Fruit fly (Drosophila melanogaster) whole organism, embryonic: ENCODE data around the gene Tre1.

Experiments
- CG10431 ChIP-seq: fragments of 200-800 bp; sonication (Bioruptor generic); optimal IDR thresholded peaks from 3 replicates; lab custom pipeline; 2018; ENCODE audit warnings: missing biosample characterization, mild to moderate bottlenecking, missing genetic modification characterization
- CG10462 ChIP-seq: fragments of 200-800 bp; sonication (Bioruptor generic); optimal IDR thresholded peaks from 2 replicates; lab custom pipeline; 2016; ENCODE audit warnings: missing biosample characterization, missing genetic modification characterization
- CG11093 ChIP-seq: fragments of 200-800 bp; sonication (Bioruptor generic); IDR thresholded peaks from 3 replicates; pipeline ENCODE4 v1.3.6; 2022; ENCODE audit warnings: missing biosample characterization, missing genetic modification characterization
- CG11560 ChIP-seq: fragments of 200-800 bp; sonication (Bioruptor generic); IDR thresholded peaks from 3 replicates; pipeline ENCODE4 v1.3.6; 2022; ENCODE audit warnings: missing biosample characterization, missing genetic modification characterization
- CG11723 ChIP-seq: fragments of 200-800 bp; sonication (Bioruptor generic); optimal IDR thresholded peaks from 2 replicates; lab custom pipeline; 2017; ENCODE audit warnings: missing biosample characterization, mild to moderate bottlenecking, missing genetic modification characterization
- CG12219 ChIP-seq: fragments of 200-800 bp; sonication (Bioruptor generic); optimal IDR thresholded peaks from 3 replicates; lab custom pipeline; 2018; ENCODE audit warnings: missing biosample characterization, mild to moderate bottlenecking, missing genetic modification characterization
- CG12299 ChIP-seq: fragments of 200-800 bp; sonication (Bioruptor generic); optimal IDR thresholded peaks from 2 replicates; lab custom pipeline; 2018; ENCODE audit warnings: missing biosample characterization, mild to moderate bottlenecking, missing genetic modification characterization
- CG12942 ChIP-seq: fragments of 200-800 bp; sonication (Bioruptor generic); optimal IDR thresholded peaks from 3 replicates; lab custom pipeline; 2016; ENCODE audit warnings: missing biosample characterization, missing genetic modification characterization
- CG15011 ChIP-seq: fragments of 200-800 bp; sonication (Bioruptor generic); optimal IDR thresholded peaks from 3 replicates; lab custom pipeline; 2018; ENCODE audit warnings: missing biosample characterization, mild to moderate bottlenecking, missing genetic modification characterization
- CG1792 ChIP-seq: fragments of 200-800 bp; sonication (Bioruptor generic); optimal IDR thresholded peaks from 2 replicates; lab custom pipeline; 2016; ENCODE audit warnings: missing biosample characterization, missing genetic modification characterization
- CG33213 ChIP-seq: fragments of 200-800 bp; sonication (Bioruptor generic); optimal IDR thresholded peaks from 3 replicates; lab custom pipeline; 2016; ENCODE audit warnings: missing biosample characterization, missing genetic modification characterization
- CG42726 ChIP-seq: fragments of 200-800 bp; sonication (Bioruptor generic); IDR thresholded peaks from 2 replicates; pipeline ENCODE4 v1.3.6; 2022; ENCODE audit warnings: missing biosample characterization, missing genetic modification characterization; ENCODE audit not compliant: partially characterized antibody
- CG4707 ChIP-seq: fragments of 200-800 bp; sonication (Bioruptor generic); optimal IDR thresholded peaks from 2 replicates; lab custom pipeline; 2018; ENCODE audit warnings: missing biosample characterization, mild to moderate bottlenecking, missing genetic modification characterization, moderate library complexity
- CG5180 ChIP-seq: fragments of 200-800 bp; sonication (Bioruptor generic); optimal IDR thresholded peaks from 3 replicates; lab custom pipeline; 2017; ENCODE audit warnings: missing biosample characterization, missing genetic modification characterization, mild to moderate bottlenecking, moderate library complexity, missing genetic modification reagents
- CG5245 ChIP-seq: fragments of 200-800 bp; sonication (Bioruptor generic); optimal IDR thresholded peaks from 3 replicates; lab custom pipeline; 2016; ENCODE audit warnings: missing biosample characterization, missing genetic modification characterization
- CG6683 ChIP-seq: fragments of 200-800 bp; sonication (Bioruptor generic); optimal IDR thresholded peaks from 2 replicates; lab custom pipeline; 2017; ENCODE audit warnings: missing biosample characterization, mild to moderate bottlenecking, missing genetic modification characterization, missing genetic modification reagents
- CG7786 ChIP-seq: fragments of 200-800 bp; sonication (Bioruptor generic); optimal IDR thresholded peaks from 2 replicates; lab custom pipeline; 2016; ENCODE audit warnings: missing biosample characterization, missing genetic modification characterization
- CG8290 ChIP-seq, 3 experiments: fragments of 200-800 bp; sonication (Bioruptor generic); optimal IDR thresholded peaks; 2 replicates each; lab custom pipeline; 2016 to 2019; ENCODE audit warnings: missing biosample characterization in 3 of 3, missing genetic modification characterization in 3 of 3, mild to moderate bottlenecking in 2 of 3, moderate library complexity in 1 of 3
- CG8924 ChIP-seq: fragments of 200-800 bp; optimal IDR thresholded peaks from 3 replicates; lab custom pipeline; 2019; ENCODE audit warnings: missing biosample characterization, mild to moderate bottlenecking, missing genetic modification characterization, moderate library complexity
- Dek ChIP-seq: fragments of 200-800 bp; sonication (Bioruptor generic); optimal IDR thresholded peaks from 3 replicates; lab custom pipeline; 2019; ENCODE audit warnings: missing biosample characterization, mild to moderate bottlenecking, missing genetic modification characterization, moderate library complexity
- Dref ChIP-seq: fragments of 200-800 bp; sonication (Bioruptor generic); IDR thresholded peaks from 2 replicates; pipeline ENCODE4 v1.3.6; 2022; ENCODE audit warnings: missing biosample characterization, missing genetic modification characterization
- Gug ChIP-seq: fragments of 200-800 bp; sonication (Bioruptor generic); IDR thresholded peaks from 4 replicates; pipeline ENCODE4 v1.3.6; 2022; ENCODE audit warnings: missing biosample characterization, missing genetic modification characterization
- Hey ChIP-seq: fragments of 200-800 bp; sonication (Bioruptor generic); optimal IDR thresholded peaks from 3 replicates; lab custom pipeline; 2018; ENCODE audit warnings: missing biosample characterization, mild to moderate bottlenecking, missing genetic modification characterization
- Lpt ChIP-seq: fragments of >200 bp; optimal IDR thresholded peaks from 2 replicates; lab custom pipeline; 2018; ENCODE audit warnings: missing biosample characterization, missing genetic modification characterization
- MESR4 ChIP-seq: fragments of 200-800 bp; sonication (Bioruptor generic); optimal IDR thresholded peaks from 2 replicates; lab custom pipeline; 2018; ENCODE audit warnings: missing biosample characterization, mild to moderate bottlenecking, missing genetic modification characterization, moderate library complexity
- Trl ChIP-seq, 3 experiments: fragments of >200 bp in 2 of 3; fragments of 200-800 bp in 1 of 3; sonication (Bioruptor generic) in 1 of 3; optimal IDR thresholded peaks; 2 replicates in 1 of 3; 3 replicates in 2 of 3; lab custom pipeline; 2016 to 2017; ENCODE audit warnings: missing biosample characterization in 1 of 3, missing genetic modification characterization in 1 of 3
- Vsx1 ChIP-seq: fragments of 200-800 bp; sonication (Bioruptor generic); optimal IDR thresholded peaks from 2 replicates; lab custom pipeline; 2017; ENCODE audit warnings: missing biosample characterization, mild to moderate bottlenecking, missing genetic modification characterization, missing genetic modification reagents
- Xbp1 ChIP-seq: fragments of 200-800 bp; sonication (Bioruptor generic); optimal IDR thresholded peaks from 3 replicates; lab custom pipeline; 2016; ENCODE audit warnings: missing biosample characterization, mild to moderate bottlenecking, missing genetic modification characterization
- abd-A ChIP-seq: fragments of 200-800 bp; sonication (Bioruptor generic); optimal IDR thresholded peaks from 3 replicates; lab custom pipeline; 2019; ENCODE audit warnings: missing biosample characterization, mild to moderate bottlenecking, missing genetic modification characterization, moderate library complexity
- al ChIP-seq: fragments of 200-800 bp; sonication (Bioruptor generic); IDR thresholded peaks from 2 replicates; pipeline ENCODE4 v1.3.6; 2022; ENCODE audit warnings: missing biosample characterization, missing genetic modification characterization
- br ChIP-seq: fragments of >200 bp; optimal IDR thresholded peaks from 2 replicates; lab custom pipeline; 2017
- cato ChIP-seq: fragments of 200-800 bp; sonication (Bioruptor generic); optimal IDR thresholded peaks from 2 replicates; lab custom pipeline; 2016; ENCODE audit warnings: missing biosample characterization, missing genetic modification characterization, borderline replicate concordance
- dimm ChIP-seq: fragments of 200-800 bp; sonication (Bioruptor generic); IDR thresholded peaks from 2 replicates; pipeline ENCODE4 v1.3.6; 2022; ENCODE audit warnings: missing biosample characterization, missing genetic modification characterization
- dm ChIP-seq: fragments of 200-800 bp; sonication (Bioruptor generic); optimal IDR thresholded peaks from 3 replicates; lab custom pipeline; 2016; ENCODE audit warnings: missing biosample characterization, missing genetic modification characterization
- exex ChIP-seq: fragments of 200-800 bp; sonication (Bioruptor generic); optimal IDR thresholded peaks from 4 replicates; lab custom pipeline; 2018; ENCODE audit warnings: missing biosample characterization, mild to moderate bottlenecking, missing genetic modification characterization, moderate library complexity
- fd102C ChIP-seq: fragments of 200-800 bp; sonication (Bioruptor generic); optimal IDR thresholded peaks from 2 replicates; lab custom pipeline; 2018; ENCODE audit warnings: missing biosample characterization, mild to moderate bottlenecking, missing genetic modification characterization, moderate library complexity
- fru ChIP-seq: fragments of >200 bp; optimal IDR thresholded peaks from 2 replicates; lab custom pipeline; 2017
- gcm ChIP-seq: fragments of 200-800 bp; sonication (Bioruptor generic); optimal IDR thresholded peaks from 2 replicates; lab custom pipeline; 2019; ENCODE audit warnings: missing biosample characterization, mild to moderate bottlenecking, missing genetic modification characterization, moderate library complexity
- inv ChIP-seq: fragments of 200-800 bp; sonication (Bioruptor generic); IDR thresholded peaks from 2 replicates; pipeline ENCODE4 v1.3.6; 2022; ENCODE audit warnings: missing biosample characterization, missing genetic modification characterization; ENCODE audit not compliant: partially characterized antibody
- kah ChIP-seq: fragments of 200-800 bp; sonication (Bioruptor generic); optimal IDR thresholded peaks from 2 replicates; lab custom pipeline; 2018; ENCODE audit warnings: missing biosample characterization, mild to moderate bottlenecking, missing genetic modification characterization
- lov ChIP-seq, 2 experiments: fragments of 200-800 bp in 1 of 2; fragments of >200 bp in 1 of 2; sonication (Bioruptor generic) in 1 of 2; IDR thresholded peaks in 1 of 2; optimal IDR thresholded peaks in 1 of 2; 2 replicates in 1 of 2; 3 replicates in 1 of 2; pipeline versions ENCODE4 v1.3.6 to Lab custom; 2017 to 2022; ENCODE audit warnings: missing biosample characterization in 1 of 2, missing genetic modification characterization in 1 of 2
- luna ChIP-seq: fragments of 200-800 bp; sonication (Bioruptor generic); optimal IDR thresholded peaks from 2 replicates; lab custom pipeline; 2016; ENCODE audit warnings: missing biosample characterization, missing genetic modification characterization
- nmo ChIP-seq: fragments of 200-800 bp; sonication (Bioruptor generic); optimal IDR thresholded peaks from 2 replicates; lab custom pipeline; 2018; ENCODE audit warnings: missing biosample characterization, mild to moderate bottlenecking, missing genetic modification characterization, moderate library complexity
- sens ChIP-seq: fragments of 200-800 bp; sonication (Bioruptor generic); peaks from one replicate; lab custom pipeline; 2016; ENCODE audit warnings: missing biosample characterization, missing genetic modification characterization
- sug ChIP-seq: fragments of 200-800 bp; optimal IDR thresholded peaks from 2 replicates; lab custom pipeline; 2019; ENCODE audit warnings: missing biosample characterization, mild to moderate bottlenecking, missing genetic modification characterization, moderate library complexity
- tll ChIP-seq, 2 experiments: fragments of 200-800 bp in 1 of 2; fragments of >200 bp in 1 of 2; sonication (Bioruptor generic) in 1 of 2; optimal IDR thresholded peaks; 2 replicates each; lab custom pipeline; 2017 to 2019; ENCODE audit warnings: missing biosample characterization in 2 of 2, missing genetic modification characterization in 2 of 2, mild to moderate bottlenecking in 1 of 2, moderate library complexity in 1 of 2
- vfl ChIP-seq: fragments of 200-800 bp; sonication (Bioruptor generic); optimal IDR thresholded peaks from 2 replicates; lab custom pipeline; 2016; ENCODE audit warnings: missing biosample characterization, missing genetic modification characterization
- wdn ChIP-seq: fragments of 200-800 bp; sonication (Bioruptor generic); IDR thresholded peaks from 2 replicates; pipeline ENCODE4 v1.3.6; 2022; ENCODE audit warnings: missing biosample characterization, missing genetic modification characterization
- z ChIP-seq: fragments of 200-800 bp; sonication (Bioruptor generic); IDR thresholded peaks from 3 replicates; pipeline ENCODE4 v1.3.6; 2022; ENCODE audit warnings: missing biosample characterization, missing genetic modification characterization

The Tre1 gene

DNA sequence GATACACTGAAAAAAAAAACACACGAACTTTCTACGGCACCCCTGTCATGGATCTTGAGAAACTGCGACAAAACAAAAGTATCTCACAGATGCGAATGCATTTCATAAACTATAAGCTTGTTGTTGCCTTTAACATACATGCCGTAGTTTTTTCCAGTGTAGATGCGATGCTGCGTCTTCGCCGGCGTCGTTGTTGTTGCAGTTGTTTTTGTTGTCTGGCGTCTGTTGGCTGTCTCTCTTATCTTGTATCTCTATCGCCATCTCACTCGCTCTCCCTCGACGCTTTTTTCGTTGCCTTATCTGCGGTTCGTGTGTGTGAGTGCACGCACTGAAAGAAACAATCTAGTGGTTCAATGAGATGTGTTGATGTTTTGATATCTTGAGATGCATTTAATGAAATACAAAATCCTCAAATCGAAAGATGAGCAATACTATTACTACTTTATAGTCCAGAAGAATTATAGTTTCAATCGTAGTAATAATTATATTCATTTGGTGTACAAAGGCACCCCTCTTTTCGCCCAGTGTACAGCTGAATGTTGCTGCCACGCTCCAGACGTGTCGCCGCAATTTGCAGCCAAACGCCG is 16.8 kb upstream of the Tre1 start (continued):
- TF ChIP-seq CG8290 (GFP tag; optimal IDR thresholded peaks at IDR 0.05; lab: Kevin White, UChicago) (peak; percentile 98), CG8290 (tag; optimal IDR thresholded peaks at IDR 0.05; lab: Kevin White, UChicago) (peak; percentile 93 to 94), nmo (GFP tag; lab: Kevin White, UChicago) (peak; percentile 95), CG11560 (peak; percentile 86), CG8924 (tag; lab: Kevin White, UChicago) (peak; percentile 77), Gug (GFP tag; lab: Robert Waterston, UW) (peak; percentile 96), CG11093 (peak; percentile 93), CG5245 (peak; percentile 97), abd-A (peak; percentile 18), Trl (optimal IDR thresholded peaks at IDR 0.05; lab: Kevin White, UChicago) (no peak), Trl (GFP tag; optimal IDR thresholded peaks at IDR 0.05; lab: Kevin White, UChicago) (peak; percentile 99), sens (peak; percentile 100), dimm (peak; percentile 86), Dek (tag; lab: Kevin White, UChicago) (peak; percentile 88), luna (peak; percentile 87), sug (tag; lab: Kevin White, UChicago) (peak; percentile 50), CG1792 (GFP tag; lab: Kevin White, UChicago) (peak; percentile 97), fd102C (GFP tag; lab: Kevin White, UChicago) (peak; percentile 90), vfl (GFP tag; lab: Kevin White, UChicago) (peak; percentile 91), CG42726 (GFP tag; lab: Robert Waterston, UW) (no peak), fru (lab: Kevin White, UChicago) (no peak), br (lab: Kevin White, UChicago) (no peak), Vsx1 (GFP tag; lab: Kevin White, UChicago) (peak; percentile 80), CG12219 (GFP tag; lab: Kevin White, UChicago) (peak; percentile 93), tll (GFP tag; optimal IDR thresholded peaks at IDR 0.05; lab: Kevin White, UChicago) (peak in 1 of 2 experiments; percentile 65), CG6683 (peak; percentile 87), inv (GFP tag; lab: Robert Waterston, UW) (no peak), Hey (peak; percentile 75), Dref (peak; percentile 41), gcm (GFP tag; lab: Kevin White, UChicago) (peak; percentile 90), CG7786 (peak; percentile 97), Xbp1 (GFP tag; lab: Kevin White, UChicago) (peak; percentile 97), CG10462 (GFP tag; lab: Kevin White, UChicago) (peak; percentile 97), exex (tag; lab: Kevin White, UChicago) (peak; percentile 48), lov (optimal IDR thresholded peaks at IDR 0.05; lab: Kevin White, UChicago) (no peak), lov (GFP tag; IDR thresholded peaks at IDR 0.05; lab: Robert Waterston, UW) (peak; percentile 97), CG11723 (GFP tag; lab: Kevin White, UChicago) (peak; percentile 94), CG5180 (GFP tag; lab: Kevin White, UChicago) (peak; percentile 86), dm (GFP tag; lab: Kevin White, UChicago) (peak; percentile 96), CG10431 (GFP tag; lab: Kevin White, UChicago) (peak; percentile 88), MESR4 (GFP tag; lab: Kevin White, UChicago) (peak; percentile 47), wdn (GFP tag; lab: Robert Waterston, UW) (peak; percentile 79), CG4707 (GFP tag; lab: Kevin White, UChicago) (peak; percentile 80), CG12942 (GFP tag; lab: Kevin White, UChicago) (peak; percentile 97), al (peak; percentile 85), kah (peak; percentile 93), cato (GFP tag; lab: Kevin White, UChicago) (peak; percentile 92), z (peak; percentile 56; the same call in 1 of the 3 replicates), CG33213 (GFP tag; lab: Kevin White, UChicago) (peak; percentile 98), CG12299 (tag; lab: Kevin White, UChicago) (peak; percentile 79), CG15011 (GFP tag; lab: Kevin White, UChicago) (peak; percentile 84), Lpt (GFP tag; lab: Kevin White, UChicago) (no peak)
